Worm (Caenorhabditis elegans) whole organism, L4 larva: ENCODE measurements around the gene dmsr-8.

ENCODE experiments used
- ctbp-1 ChIP-seq: fragments of 200-800 bp; sonication (Bioruptor generic); IDR thresholded peaks from 2 replicates; pipeline ENCODE4 v1.3.6; 2022; ENCODE audit warnings: missing genetic modification reagents, missing genetic modification characterization, missing compliant biosample characterization
- lin-15B ChIP-seq: fragments of 150-350 bp; sonication (generic microtip); optimal IDR thresholded peaks from 3 replicates; lab custom pipeline; 2014; ENCODE audit warnings: missing biosample characterization, missing genetic modification characterization
- mxl-2 ChIP-seq: fragments of 200-800 bp; sonication (Bioruptor generic); conservative IDR thresholded peaks from 2 replicates; pipeline ENCODE4 v1.3.6; 2022; ENCODE audit warnings: missing genetic modification reagents, missing genetic modification characterization, missing compliant biosample characterization
- nhr-76 ChIP-seq: fragments of 150-350 bp; optimal IDR thresholded peaks from 2 replicates; lab custom pipeline; 2014; ENCODE audit warnings: missing biosample characterization, missing genetic modification characterization
- snpc-1.2 ChIP-seq: fragments of 200-800 bp; sonication (Bioruptor generic); IDR thresholded peaks from 2 replicates; pipeline ENCODE4 v1.3.6; 2022; ENCODE audit warnings: missing genetic modification reagents, missing genetic modification characterization, missing compliant biosample characterization
- zfp-2 ChIP-seq: sonication (generic microtip); optimal IDR thresholded peaks from 2 replicates; lab custom pipeline; 2016; ENCODE audit warnings: mild to moderate bottlenecking, missing genetic modification characterization, missing compliant biosample characterization
- ztf-11 ChIP-seq: fragments of 150-350 bp; optimal IDR thresholded peaks from 2 replicates; lab custom pipeline; 2014; ENCODE audit warnings: missing biosample characterization, missing genetic modification characterization

- no peak for TF ChIP-seq nhr-76
- TF ChIP-seq snpc-1.2 (GFP tag; lab: Robert Waterston, UW), result no peak
- TF ChIP-seq zfp-2, result no peak
- TF ChIP-seq ctbp-1 (GFP tag; lab: Robert Waterston, UW), result no peak
- no peak for TF ChIP-seq mxl-2 (GFP tag; lab: Robert Waterston, UW)
- TF ChIP-seq ztf-11 (tag; lab: Kevin White, UChicago), result no peak
- TF ChIP-seq lin-15B, result no peak
Measured at ce11 chrV:10471007-10471406, 43.2 kb downstream of the dmsr-8 start.
